Fruit fly (Drosophila melanogaster) whole organism, wandering third instar larva: ENCODE measurements around the gene CG6470.

Experiments used
- CrebA ChIP-seq: fragments of 200-800 bp; sonication (Bioruptor generic); optimal IDR thresholded peaks from 2 replicates; lab custom pipeline; 2016; ENCODE audit warnings: missing biosample characterization, mild to moderate bottlenecking, missing genetic modification characterization, borderline replicate concordance
- Hnf4 ChIP-seq: fragments of 200-800 bp; sonication (Bioruptor generic); optimal IDR thresholded peaks from 2 replicates; lab custom pipeline; 2016; ENCODE audit warnings: missing biosample characterization, mild to moderate bottlenecking, missing genetic modification characterization
- Hr78 ChIP-seq: fragments of >200 bp; optimal IDR thresholded peaks from 2 replicates; lab custom pipeline; 2017; ENCODE audit warnings: missing biosample characterization, missing genetic modification characterization
- Hr83 ChIP-seq: fragments of 200-300 bp; sonication (Bioruptor generic); optimal IDR thresholded peaks from 2 replicates; lab custom pipeline; 2016; ENCODE audit warnings: missing biosample characterization, mild to moderate bottlenecking, missing genetic modification characterization, moderate library complexity; ENCODE audit not compliant: poor library complexity, severe bottlenecking
- br ChIP-seq: fragments of 200-800 bp; sonication (Bioruptor generic); optimal IDR thresholded peaks from 2 replicates; lab custom pipeline; 2016; ENCODE audit warnings: missing biosample characterization, missing genetic modification characterization
- foxo ChIP-seq, 2 experiments: fragments of 200-800 bp; sonication (Bioruptor generic); optimal IDR thresholded peaks; 2 replicates in 1 of 2; 3 replicates in 1 of 2; lab custom pipeline; 2016 to 2017; ENCODE audit warnings: missing biosample characterization in 2 of 2, missing genetic modification characterization in 2 of 2
- fru ChIP-seq: fragments of 200-800 bp; sonication (Bioruptor generic); optimal IDR thresholded peaks from 3 replicates; lab custom pipeline; 2016; ENCODE audit warnings: missing biosample characterization, mild to moderate bottlenecking, missing genetic modification characterization
- psq ChIP-seq: fragments of 200-800 bp; sonication (Bioruptor generic); optimal IDR thresholded peaks from 3 replicates; lab custom pipeline; 2017; ENCODE audit warnings: missing biosample characterization, mild to moderate bottlenecking, missing genetic modification characterization, moderate library complexity
- woc ChIP-seq: sonication (Bioruptor generic); optimal IDR thresholded peaks from 2 replicates; lab custom pipeline; 2016; ENCODE audit warnings: missing biosample characterization, mild to moderate bottlenecking, missing genetic modification characterization

DNA sequence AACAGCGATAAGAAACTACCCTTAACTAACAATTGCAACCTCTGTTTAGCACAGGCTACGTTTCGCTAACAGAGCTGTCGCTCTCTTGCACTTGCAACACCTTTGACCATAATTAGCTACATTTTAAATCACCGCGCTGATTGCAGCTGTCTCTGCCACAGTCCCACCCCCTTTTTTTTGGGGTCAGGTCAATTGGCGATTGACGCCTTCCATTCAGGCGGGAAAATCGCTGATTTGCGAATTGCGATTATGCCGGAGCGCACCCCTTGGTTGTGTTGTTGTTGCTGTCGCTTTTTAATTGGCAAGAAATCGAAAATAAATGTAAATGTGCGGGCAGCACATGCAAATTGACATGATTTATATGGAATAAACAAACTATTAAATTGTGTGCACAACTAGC lies 28.7 kb upstream of the CG6470 start:
- TF ChIP-seq fru (GFP tag; lab: Kevin White, UChicago) (no peak), psq (GFP tag; lab: Kevin White, UChicago) (no peak), CrebA (GFP tag; lab: Kevin White, UChicago) (no peak), Hr78 (GFP tag; lab: Kevin White, UChicago) (no peak), Hr83 (GFP tag; lab: Kevin White, UChicago) (no peak), foxo (GFP tag; optimal IDR thresholded peaks at IDR 0.05; lab: Kevin White, UChicago) (no peak), woc (GFP tag; lab: Kevin White, UChicago) (no peak), br (GFP tag; lab: Kevin White, UChicago) (no peak), Hnf4 (no peak)
